Worm (Caenorhabditis elegans) whole organism, L3 larva: ENCODE measurements around the gene pas-6.

Experiments
- ZK546.5 ChIP-seq: sonication (generic microtip); optimal IDR thresholded peaks from 2 replicates; lab custom pipeline; 2017; ENCODE audit warnings: missing biosample characterization, missing genetic modification characterization
- aly-2 ChIP-seq: fragments of 150-350 bp; optimal IDR thresholded peaks from 2 replicates; lab custom pipeline; 2014; ENCODE audit warnings: missing biosample characterization, missing genetic modification characterization
- ama-1 ChIP-seq: fragments of 150-350 bp; optimal IDR thresholded peaks from 2 replicates; lab custom pipeline; 2018
- ceh-28 ChIP-seq: fragments of 150-350 bp; optimal IDR thresholded peaks from 2 replicates; lab custom pipeline; 2014; ENCODE audit warnings: missing biosample characterization, missing genetic modification reagents, missing genetic modification characterization
- ceh-82 ChIP-seq: fragments of 150-350 bp; optimal IDR thresholded peaks from 2 replicates; lab custom pipeline; 2014; ENCODE audit warnings: missing biosample characterization, missing genetic modification characterization
- ceh-9 ChIP-seq: sonication (generic microtip); optimal IDR thresholded peaks from 2 replicates; lab custom pipeline; 2018; ENCODE audit warnings: missing biosample characterization, missing genetic modification characterization
- daf-12 ChIP-seq: fragments of 150-350 bp; optimal IDR thresholded peaks from 2 replicates; lab custom pipeline; 2014; ENCODE audit warnings: missing biosample characterization, missing genetic modification reagents, missing genetic modification characterization
- egl-5 ChIP-seq: fragments of 150-350 bp; optimal IDR thresholded peaks from 2 replicates; lab custom pipeline; 2017; ENCODE audit warnings: missing biosample characterization, missing genetic modification reagents, missing genetic modification characterization, inconsistent platforms
- elt-1 ChIP-seq: fragments of 150-350 bp; optimal IDR thresholded peaks from 2 replicates; lab custom pipeline; 2014; ENCODE audit warnings: missing biosample characterization, missing genetic modification characterization
- elt-2 ChIP-seq: sonication (generic microtip); optimal IDR thresholded peaks from 2 replicates; lab custom pipeline; 2016; ENCODE audit warnings: missing genetic modification reagents, mild to moderate bottlenecking, missing genetic modification characterization, missing compliant biosample characterization
- elt-3 ChIP-seq, 3 experiments: fragments of 150-350 bp in 1 of 3; sonication (generic microtip) in 2 of 3; optimal IDR thresholded peaks; 2 replicates in 2 of 3; 4 replicates in 1 of 3; lab custom pipeline; 2014 to 2017; ENCODE audit warnings: missing biosample characterization in 3 of 3, missing genetic modification characterization in 3 of 3
- eor-1 ChIP-seq, 2 experiments: fragments of 150-350 bp; optimal IDR thresholded peaks; 2 replicates each; lab custom pipeline; 2014 to 2018; ENCODE audit warnings: missing biosample characterization in 2 of 2, missing genetic modification characterization in 2 of 2
- fkh-2 ChIP-seq: fragments of 150-350 bp; optimal IDR thresholded peaks from 2 replicates; lab custom pipeline; 2014; ENCODE audit warnings: missing biosample characterization, missing genetic modification reagents, missing genetic modification characterization
- hmg-11 ChIP-seq: sonication (generic microtip); optimal IDR thresholded peaks from 2 replicates; lab custom pipeline; 2016; ENCODE audit warnings: missing genetic modification characterization, missing compliant biosample characterization
- lin-15B ChIP-seq: fragments of 150-350 bp; optimal IDR thresholded peaks from 2 replicates; lab custom pipeline; 2014; ENCODE audit warnings: missing biosample characterization, missing genetic modification characterization
- lsy-12 ChIP-seq: sonication (generic microtip); optimal IDR thresholded peaks from 2 replicates; lab custom pipeline; 2016; ENCODE audit warnings: mild to moderate bottlenecking, missing genetic modification characterization, missing compliant biosample characterization
- mml-1 ChIP-seq: fragments of 150-350 bp; sonication (generic microtip); optimal IDR thresholded peaks from 3 replicates; lab custom pipeline; 2014; ENCODE audit warnings: missing biosample characterization, missing genetic modification characterization
- nfya-1 ChIP-seq: sonication (generic microtip); optimal IDR thresholded peaks from 2 replicates; lab custom pipeline; 2017; ENCODE audit warnings: missing genetic modification characterization, mild to moderate bottlenecking, missing compliant biosample characterization, antibody characterized with exemption, moderate library complexity; ENCODE audit not compliant: insufficient read depth
- nhr-11 ChIP-seq: fragments of 150-350 bp; optimal IDR thresholded peaks from 2 replicates; lab custom pipeline; 2014; ENCODE audit warnings: missing biosample characterization, missing genetic modification characterization
- nhr-12 ChIP-seq: fragments of 150-350 bp; optimal IDR thresholded peaks from 2 replicates; lab custom pipeline; 2014; ENCODE audit warnings: missing biosample characterization, missing genetic modification characterization
- nhr-237 ChIP-seq: fragments of 150-350 bp; optimal IDR thresholded peaks from 2 replicates; lab custom pipeline; 2014; ENCODE audit warnings: missing biosample characterization, missing genetic modification characterization
- nhr-25 ChIP-seq: sonication (generic microtip); optimal IDR thresholded peaks from 2 replicates; lab custom pipeline; 2017; ENCODE audit warnings: missing biosample characterization, missing genetic modification characterization
- nhr-43 ChIP-seq: sonication (generic microtip); optimal IDR thresholded peaks from 2 replicates; lab custom pipeline; 2016; ENCODE audit warnings: mild to moderate bottlenecking, missing genetic modification characterization, missing compliant biosample characterization; ENCODE audit not compliant: poor library complexity, severe bottlenecking
- nhr-67 ChIP-seq: fragments of 150-350 bp; optimal IDR thresholded peaks from 2 replicates; lab custom pipeline; 2014; ENCODE audit warnings: missing biosample characterization, missing genetic modification characterization
- nhr-76 ChIP-seq: fragments of 150-350 bp; sonication (generic microtip); optimal IDR thresholded peaks from 5 replicates; lab custom pipeline; 2014; ENCODE audit warnings: missing biosample characterization, missing genetic modification characterization
- nhr-77 ChIP-seq: fragments of 150-350 bp; optimal IDR thresholded peaks from 2 replicates; lab custom pipeline; 2014; ENCODE audit warnings: missing biosample characterization, missing genetic modification characterization
- pha-4 ChIP-seq: fragments of 150-350 bp; optimal IDR thresholded peaks from 2 replicates; lab custom pipeline; 2014; ENCODE audit warnings: missing biosample characterization, missing genetic modification reagents, missing genetic modification characterization
- pqm-1 ChIP-seq: fragments of 150-350 bp; optimal IDR thresholded peaks from 2 replicates; lab custom pipeline; 2017; ENCODE audit warnings: missing biosample characterization, missing genetic modification characterization, inconsistent platforms
- sea-2 ChIP-seq: fragments of 150-350 bp; sonication (generic microtip); optimal IDR thresholded peaks from 4 replicates; lab custom pipeline; 2014; ENCODE audit warnings: missing biosample characterization, missing genetic modification reagents, missing genetic modification characterization
- snpc-4 ChIP-seq: fragments of 150-350 bp; optimal IDR thresholded peaks from 2 replicates; lab custom pipeline; 2014; ENCODE audit warnings: missing biosample characterization, missing genetic modification characterization
- unc-39 ChIP-seq: sonication (generic microtip); optimal IDR thresholded peaks from 4 replicates; lab custom pipeline; 2017; ENCODE audit warnings: missing biosample characterization, missing genetic modification characterization
- unc-62 ChIP-seq: fragments of 150-350 bp; sonication (generic microtip); optimal IDR thresholded peaks from 4 replicates; lab custom pipeline; 2014; ENCODE audit warnings: missing biosample characterization, missing genetic modification reagents, missing genetic modification characterization
- ztf-11 ChIP-seq: fragments of 150-350 bp; optimal IDR thresholded peaks from 2 replicates; lab custom pipeline; 2014; ENCODE audit warnings: missing biosample characterization, missing genetic modification characterization
- ztf-4 ChIP-seq: fragments of 150-350 bp; optimal IDR thresholded peaks from 2 replicates; lab custom pipeline; 2014; ENCODE audit warnings: missing biosample characterization, missing genetic modification characterization

Gene pas-6

ce11 chrV:5619372-5619771, 35.2 kb upstream of the pas-6 start:
- TF ChIP-seq pha-4 (tag; lab: Kevin White, UChicago) (peak; percentile 39), ceh-9 (tag; lab: Kevin White, UChicago) (no peak), nfya-1 (peak; percentile 27)

ce11 chrV:5617301-5617700, 33.2 kb upstream of the pas-6 start, which contains the start of gene M03E7.2:
M03E7.2 (plus strand) TSS chrV:5617601.
- TF ChIP-seq unc-62: no peak
- TF ChIP-seq elt-1: no peak
- TF ChIP-seq nhr-76 (tag; lab: Kevin White, UChicago): no peak
- no peak for TF ChIP-seq snpc-4 (tag; lab: Kevin White, UChicago)
- no peak for TF ChIP-seq ceh-28 (tag; lab: Kevin White, UChicago)
- TF ChIP-seq nhr-237 (tag; lab: Kevin White, UChicago): no peak
- no peak for TF ChIP-seq ztf-4 (tag; lab: Kevin White, UChicago)
- TF ChIP-seq unc-39 (tag; lab: Kevin White, UChicago): no peak
- TF ChIP-seq aly-2 (tag; lab: Kevin White, UChicago): no peak
- TF ChIP-seq sea-2: no peak
- TF ChIP-seq nhr-77 (tag; lab: Kevin White, UChicago): no peak
- no peak for TF ChIP-seq elt-3 (tag; optimal IDR thresholded peaks at IDR 0.05; lab: Kevin White, UChicago)
- TF ChIP-seq ceh-82 (tag; lab: Kevin White, UChicago): no peak
- no peak for TF ChIP-seq mml-1 (tag; lab: Kevin White, UChicago)
- no peak for TF ChIP-seq nhr-25 (tag; lab: Kevin White, UChicago)
- TF ChIP-seq, all 47 proteins: peak for 0

- no peak for TF ChIP-seq ceh-28 (tag; lab: Kevin White, UChicago)
- no peak for TF ChIP-seq nhr-76 (tag; lab: Kevin White, UChicago)
- TF ChIP-seq eor-1 (tag; optimal IDR thresholded peaks at IDR 0.05; lab: Kevin White, UChicago): no peak
These were observed 30.6 kb upstream of the pas-6 start, which contains the start of gene M03E7.3 for ce11 chrV:5614724-5615123. M03E7.3 (plus strand) TSS chrV:5615024.

- TF ChIP-seq hmg-11 (no peak), nhr-11 (tag; lab: Kevin White, UChicago) (no peak), lin-15B (no peak), pha-4 (tag; lab: Kevin White, UChicago) (no peak), nfya-1 (no peak), ama-1 (lab: Kevin White, UChicago) (no peak), ZK546.5 (tag; lab: Kevin White, UChicago) (no peak), aly-2 (tag; lab: Kevin White, UChicago) (no peak)
These were observed 29.0 kb upstream of the pas-6 start, which contains the start of gene lrpc-1 for ce11 chrV:5613109-5613508. lrpc-1 (minus strand) TSS chrV:5613209.

ce11 chrV:5610186-5610585, 26.0 kb upstream of the pas-6 start:
- TF ChIP-seq unc-39 (tag; lab: Kevin White, UChicago): no peak
- no peak for TF ChIP-seq lin-15B
- no peak for TF ChIP-seq nhr-237 (tag; lab: Kevin White, UChicago)
- no peak for TF ChIP-seq ceh-9 (tag; lab: Kevin White, UChicago)
- no peak for TF ChIP-seq nhr-11 (tag; lab: Kevin White, UChicago)
- TF ChIP-seq hmg-11: no peak
- no peak for TF ChIP-seq sea-2
- TF ChIP-seq nhr-43: no peak
- no peak for TF ChIP-seq fkh-2 (tag; lab: Kevin White, UChicago)
- no peak for TF ChIP-seq ztf-11 (tag; lab: Kevin White, UChicago)
- no peak for TF ChIP-seq mml-1 (tag; lab: Kevin White, UChicago)
- no peak for TF ChIP-seq pqm-1 (tag; lab: Kevin White, UChicago)
- TF ChIP-seq aly-2 (tag; lab: Kevin White, UChicago): no peak
- no peak for TF ChIP-seq lsy-12 (tag; lab: Kevin White, UChicago)
- no peak for TF ChIP-seq snpc-4 (tag; lab: Kevin White, UChicago)
- TF ChIP-seq ceh-82 (tag; lab: Kevin White, UChicago): no peak
- no peak for TF ChIP-seq elt-3 (tag; optimal IDR thresholded peaks at IDR 0.05; lab: Kevin White, UChicago)
- no peak for TF ChIP-seq nhr-25 (tag; lab: Kevin White, UChicago)

- no peak for TF ChIP-seq nhr-67
- TF ChIP-seq nhr-76 (tag; lab: Kevin White, UChicago): no peak
- TF ChIP-seq nhr-77 (tag; lab: Kevin White, UChicago): no peak
- TF ChIP-seq nhr-25 (tag; lab: Kevin White, UChicago): no peak
- TF ChIP-seq daf-12 (tag; lab: Kevin White, UChicago): no peak
- no peak for TF ChIP-seq mml-1 (tag; lab: Kevin White, UChicago)
- TF ChIP-seq unc-39 (tag; lab: Kevin White, UChicago): no peak
- TF ChIP-seq nhr-11 (tag; lab: Kevin White, UChicago): no peak
- TF ChIP-seq elt-2 (tag; lab: Kevin White, UChicago): no peak
- no peak for TF ChIP-seq nhr-43
- no peak for TF ChIP-seq eor-1 (tag; optimal IDR thresholded peaks at IDR 0.05; lab: Kevin White, UChicago)
- no peak for TF ChIP-seq hmg-11
- no peak for TF ChIP-seq nhr-12 (tag; lab: Kevin White, UChicago)
- TF ChIP-seq fkh-2 (tag; lab: Kevin White, UChicago): no peak
- no peak for TF ChIP-seq ceh-28 (tag; lab: Kevin White, UChicago)
- TF ChIP-seq ztf-4 (tag; lab: Kevin White, UChicago): no peak
- no peak for TF ChIP-seq egl-5 (tag; lab: Kevin White, UChicago)
- TF ChIP-seq, all 47 proteins: peak for 0
These were observed 22.1 kb upstream of the pas-6 start, which contains the start of gene CD4.1 for ce11 chrV:5606255-5606654. CD4.1 (plus strand) TSS chrV:5606555.
